Fruit fly (Drosophila melanogaster) whole organism, embryonic: ENCODE data around the gene CG5592.

ENCODE experiments used
- BEAF-32 ChIP-seq: fragments of 200-800 bp; sonication (Bioruptor generic); optimal IDR thresholded peaks from 3 replicates; lab custom pipeline; 2017; ENCODE audit warnings: missing biosample characterization, missing genetic modification characterization, mild to moderate bottlenecking, moderate library complexity, missing genetic modification reagents
- Bteb2 ChIP-seq: fragments of 200-800 bp; sonication (Bioruptor generic); optimal IDR thresholded peaks from 2 replicates; lab custom pipeline; 2016; ENCODE audit warnings: missing biosample characterization, missing genetic modification characterization
- CG10321 ChIP-seq: fragments of 200-800 bp; sonication (Bioruptor generic); IDR thresholded peaks from 2 replicates; pipeline ENCODE4 v1.3.6; 2022; ENCODE audit warnings: missing biosample characterization, missing genetic modification characterization
- CG11695 ChIP-seq: fragments of 200-800 bp; sonication (Bioruptor generic); IDR thresholded peaks from 3 replicates; pipeline ENCODE4 v1.3.6; 2022; ENCODE audit warnings: missing biosample characterization, missing genetic modification characterization
- CG11723 ChIP-seq: fragments of 200-800 bp; sonication (Bioruptor generic); optimal IDR thresholded peaks from 2 replicates; lab custom pipeline; 2017; ENCODE audit warnings: missing biosample characterization, mild to moderate bottlenecking, missing genetic modification characterization
- CG14014 ChIP-seq: fragments of 200-800 bp; sonication (Bioruptor generic); IDR thresholded peaks from 2 replicates; pipeline ENCODE4 v1.3.6; 2022; ENCODE audit warnings: missing biosample characterization, missing genetic modification characterization
- CG14050 ChIP-seq: fragments of 200-800 bp; sonication (Bioruptor generic); IDR thresholded peaks from 3 replicates; pipeline ENCODE4 v1.3.6; 2022; ENCODE audit warnings: missing biosample characterization, missing genetic modification characterization
- CG14965 ChIP-seq: fragments of 200-800 bp; sonication (Bioruptor generic); optimal IDR thresholded peaks from 2 replicates; lab custom pipeline; 2016; ENCODE audit warnings: missing biosample characterization, missing genetic modification characterization, borderline replicate concordance
- CG15269 ChIP-seq: fragments of 200-800 bp; sonication (Bioruptor generic); optimal IDR thresholded peaks from 2 replicates; lab custom pipeline; 2018; ENCODE audit warnings: missing biosample characterization, mild to moderate bottlenecking, missing genetic modification characterization, moderate library complexity
- CG17359 ChIP-seq: fragments of 200-800 bp; sonication (Bioruptor generic); optimal IDR thresholded peaks from 3 replicates; lab custom pipeline; 2018; ENCODE audit warnings: missing biosample characterization, mild to moderate bottlenecking, missing genetic modification characterization, moderate library complexity
- CG2199 ChIP-seq: fragments of 200-800 bp; sonication (Bioruptor generic); IDR thresholded peaks from 3 replicates; pipeline ENCODE4 v1.3.6; 2022; ENCODE audit warnings: missing biosample characterization, missing genetic modification characterization
- CG30020 ChIP-seq: fragments of 200-800 bp; optimal IDR thresholded peaks from 2 replicates; lab custom pipeline; 2019; ENCODE audit warnings: missing biosample characterization, mild to moderate bottlenecking, missing genetic modification characterization, moderate library complexity
- CG31365 ChIP-seq: fragments of 200-800 bp; sonication (Bioruptor generic); optimal IDR thresholded peaks from 2 replicates; lab custom pipeline; 2018; ENCODE audit warnings: missing biosample characterization, mild to moderate bottlenecking, missing genetic modification characterization
- CG3726 ChIP-seq: fragments of 200-800 bp; sonication (Bioruptor generic); IDR thresholded peaks from 3 replicates; pipeline ENCODE4, ENCODE4 v1.3.6; 2022; ENCODE audit warnings: missing biosample characterization, missing genetic modification characterization
- CG43689 ChIP-seq: fragments of 200-800 bp; sonication (Bioruptor generic); IDR thresholded peaks from 2 replicates; pipeline ENCODE4 v1.3.6; 2022; ENCODE audit warnings: missing biosample characterization, missing genetic modification characterization
- CG4617 ChIP-seq: fragments of 200-800 bp; sonication (Bioruptor generic); optimal IDR thresholded peaks from 3 replicates; lab custom pipeline; 2016; ENCODE audit warnings: missing biosample characterization, missing genetic modification characterization, borderline replicate concordance
- CG6765 ChIP-seq: fragments of 200-800 bp; sonication (Bioruptor generic); optimal IDR thresholded peaks from 3 replicates; lab custom pipeline; 2017; ENCODE audit warnings: missing biosample characterization, mild to moderate bottlenecking, missing genetic modification characterization
- CG7987 ChIP-seq: fragments of 200-800 bp; sonication (Bioruptor generic); optimal IDR thresholded peaks from 2 replicates; lab custom pipeline; 2018; ENCODE audit warnings: missing biosample characterization, mild to moderate bottlenecking, missing genetic modification characterization, moderate library complexity
- CG8359 ChIP-seq: fragments of 200-800 bp; sonication (Bioruptor generic); optimal IDR thresholded peaks from 2 replicates; lab custom pipeline; 2017; ENCODE audit warnings: missing biosample characterization, mild to moderate bottlenecking, missing genetic modification characterization, borderline replicate concordance
- CG9437 ChIP-seq: fragments of 200-800 bp; sonication (Bioruptor generic); optimal IDR thresholded peaks from 2 replicates; lab custom pipeline; 2018; ENCODE audit warnings: missing biosample characterization, mild to moderate bottlenecking, missing genetic modification characterization
- CrebB ChIP-seq: fragments of 200-800 bp; sonication (Bioruptor generic); optimal IDR thresholded peaks from 3 replicates; lab custom pipeline; 2018; ENCODE audit warnings: missing biosample characterization, mild to moderate bottlenecking, missing genetic modification characterization
- Dfd ChIP-seq, 2 experiments: fragments of >200 bp; optimal IDR thresholded peaks; 2 replicates each; lab custom pipeline; 2017; ENCODE audit warnings: missing biosample characterization in 2 of 2, missing genetic modification characterization in 2 of 2
- Dip3 ChIP-seq: fragments of 200-800 bp; sonication (Bioruptor generic); optimal IDR thresholded peaks from 3 replicates; lab custom pipeline; 2016; ENCODE audit warnings: missing biosample characterization, missing genetic modification characterization
- Eip74EF ChIP-seq, 2 experiments: fragments of 200-800 bp in 1 of 2; fragments of >200 bp in 1 of 2; sonication (Bioruptor generic) in 1 of 2; optimal IDR thresholded peaks; 2 replicates each; lab custom pipeline; 2017 to 2019; ENCODE audit warnings: missing biosample characterization in 2 of 2, missing genetic modification characterization in 2 of 2, mild to moderate bottlenecking in 1 of 2, moderate library complexity in 1 of 2
- Ets97D ChIP-seq: fragments of 200-800 bp; sonication (Bioruptor generic); optimal IDR thresholded peaks from 3 replicates; lab custom pipeline; 2016; ENCODE audit warnings: missing biosample characterization, missing genetic modification characterization
- HLH4C ChIP-seq: fragments of 200-800 bp; sonication (Bioruptor generic); IDR thresholded peaks from 3 replicates; pipeline ENCODE4 v1.3.6; 2022; ENCODE audit warnings: missing biosample characterization, missing genetic modification characterization; ENCODE audit not compliant: partially characterized antibody
- HLH54F ChIP-seq: fragments of 200-800 bp; sonication (Bioruptor generic); optimal IDR thresholded peaks from 3 replicates; lab custom pipeline; 2016; ENCODE audit warnings: missing biosample characterization, missing genetic modification characterization
- Hr78 ChIP-seq, 2 experiments: fragments of 200-800 bp in 1 of 2; fragments of >200 bp in 1 of 2; sonication (Bioruptor generic) in 1 of 2; optimal IDR thresholded peaks; 2 replicates each; lab custom pipeline; 2017 to 2019; ENCODE audit warnings: missing biosample characterization in 2 of 2, missing genetic modification characterization in 2 of 2, mild to moderate bottlenecking in 1 of 2, moderate library complexity in 1 of 2
- Myb ChIP-seq: fragments of 200-800 bp; sonication (Bioruptor generic); optimal IDR thresholded peaks from 2 replicates; lab custom pipeline; 2016; ENCODE audit warnings: missing biosample characterization, missing genetic modification characterization
- Optix ChIP-seq: fragments of 200-800 bp; sonication (Bioruptor generic); IDR thresholded peaks from 3 replicates; pipeline ENCODE4 v1.3.6; 2022; ENCODE audit warnings: missing biosample characterization, missing genetic modification characterization
- Sox102F ChIP-seq: fragments of 200-800 bp; sonication (Bioruptor generic); optimal IDR thresholded peaks from 2 replicates; lab custom pipeline; 2018; ENCODE audit warnings: missing biosample characterization, mild to moderate bottlenecking, missing genetic modification characterization, moderate library complexity
- Stat92E ChIP-seq, 3 experiments: fragments of >200 bp in 2 of 3; fragments of 200-800 bp in 1 of 3; sonication (Bioruptor generic) in 1 of 3; optimal IDR thresholded peaks; 2 replicates each; lab custom pipeline; 2017 to 2019; ENCODE audit warnings: missing biosample characterization in 3 of 3, missing genetic modification characterization in 3 of 3, mild to moderate bottlenecking in 1 of 3, moderate library complexity in 1 of 3
- Xbp1 ChIP-seq: fragments of 200-800 bp; sonication (Bioruptor generic); optimal IDR thresholded peaks from 3 replicates; lab custom pipeline; 2016; ENCODE audit warnings: missing biosample characterization, mild to moderate bottlenecking, missing genetic modification characterization
- ac ChIP-seq: fragments of 200-800 bp; sonication (Bioruptor generic); optimal IDR thresholded peaks from 3 replicates; lab custom pipeline; 2017; ENCODE audit warnings: missing biosample characterization, mild to moderate bottlenecking, missing genetic modification characterization
- bcd ChIP-seq: fragments of 200-800 bp; sonication (Bioruptor generic); optimal IDR thresholded peaks from 2 replicates; lab custom pipeline; 2017; ENCODE audit warnings: missing biosample characterization, mild to moderate bottlenecking, missing genetic modification characterization
- chn ChIP-seq: fragments of 200-800 bp; sonication (Bioruptor generic); optimal IDR thresholded peaks from 2 replicates; lab custom pipeline; 2016; ENCODE audit warnings: missing biosample characterization, missing genetic modification characterization
- disco-r ChIP-seq: fragments of 200-800 bp; sonication (Bioruptor generic); optimal IDR thresholded peaks from 2 replicates; lab custom pipeline; 2016; ENCODE audit warnings: missing biosample characterization, missing genetic modification characterization
- exex ChIP-seq: fragments of 200-800 bp; sonication (Bioruptor generic); optimal IDR thresholded peaks from 4 replicates; lab custom pipeline; 2018; ENCODE audit warnings: missing biosample characterization, mild to moderate bottlenecking, missing genetic modification characterization, moderate library complexity
- gce ChIP-seq: fragments of 200-800 bp; sonication (Bioruptor generic); IDR thresholded peaks from 3 replicates; pipeline ENCODE4 v1.3.6; 2022; ENCODE audit warnings: missing biosample characterization, missing genetic modification characterization
- knrl ChIP-seq: fragments of 200-800 bp; sonication (Bioruptor generic); IDR thresholded peaks from 3 replicates; pipeline ENCODE4 v1.3.6; 2022; ENCODE audit warnings: missing biosample characterization, missing genetic modification characterization; ENCODE audit not compliant: partially characterized antibody
- mirr ChIP-seq: fragments of 200-800 bp; sonication (Bioruptor generic); optimal IDR thresholded peaks from 3 replicates; lab custom pipeline; 2018; ENCODE audit warnings: missing biosample characterization, mild to moderate bottlenecking, missing genetic modification characterization
- salm ChIP-seq: fragments of 200-800 bp; sonication (Bioruptor generic); optimal IDR thresholded peaks from 2 replicates; lab custom pipeline; 2018; ENCODE audit warnings: missing biosample characterization, mild to moderate bottlenecking, missing genetic modification characterization
- sqz ChIP-seq: fragments of 200-800 bp; sonication (Bioruptor generic); optimal IDR thresholded peaks from 3 replicates; lab custom pipeline; 2018; ENCODE audit warnings: missing biosample characterization, mild to moderate bottlenecking, missing genetic modification characterization
- tap ChIP-seq: fragments of 200-800 bp; optimal IDR thresholded peaks from 3 replicates; lab custom pipeline; 2019; ENCODE audit warnings: missing biosample characterization, mild to moderate bottlenecking, missing genetic modification characterization, moderate library complexity
- tio ChIP-seq: fragments of 200-800 bp; sonication (Bioruptor generic); optimal IDR thresholded peaks from 2 replicates; lab custom pipeline; 2017; ENCODE audit warnings: missing biosample characterization, missing genetic modification characterization, inconsistent platforms
- wek ChIP-seq: fragments of 200-800 bp; sonication (Bioruptor generic); optimal IDR thresholded peaks from 3 replicates; lab custom pipeline; 2018; ENCODE audit warnings: missing biosample characterization, mild to moderate bottlenecking, missing genetic modification characterization, moderate library complexity

The CG5592 gene

DNA sequence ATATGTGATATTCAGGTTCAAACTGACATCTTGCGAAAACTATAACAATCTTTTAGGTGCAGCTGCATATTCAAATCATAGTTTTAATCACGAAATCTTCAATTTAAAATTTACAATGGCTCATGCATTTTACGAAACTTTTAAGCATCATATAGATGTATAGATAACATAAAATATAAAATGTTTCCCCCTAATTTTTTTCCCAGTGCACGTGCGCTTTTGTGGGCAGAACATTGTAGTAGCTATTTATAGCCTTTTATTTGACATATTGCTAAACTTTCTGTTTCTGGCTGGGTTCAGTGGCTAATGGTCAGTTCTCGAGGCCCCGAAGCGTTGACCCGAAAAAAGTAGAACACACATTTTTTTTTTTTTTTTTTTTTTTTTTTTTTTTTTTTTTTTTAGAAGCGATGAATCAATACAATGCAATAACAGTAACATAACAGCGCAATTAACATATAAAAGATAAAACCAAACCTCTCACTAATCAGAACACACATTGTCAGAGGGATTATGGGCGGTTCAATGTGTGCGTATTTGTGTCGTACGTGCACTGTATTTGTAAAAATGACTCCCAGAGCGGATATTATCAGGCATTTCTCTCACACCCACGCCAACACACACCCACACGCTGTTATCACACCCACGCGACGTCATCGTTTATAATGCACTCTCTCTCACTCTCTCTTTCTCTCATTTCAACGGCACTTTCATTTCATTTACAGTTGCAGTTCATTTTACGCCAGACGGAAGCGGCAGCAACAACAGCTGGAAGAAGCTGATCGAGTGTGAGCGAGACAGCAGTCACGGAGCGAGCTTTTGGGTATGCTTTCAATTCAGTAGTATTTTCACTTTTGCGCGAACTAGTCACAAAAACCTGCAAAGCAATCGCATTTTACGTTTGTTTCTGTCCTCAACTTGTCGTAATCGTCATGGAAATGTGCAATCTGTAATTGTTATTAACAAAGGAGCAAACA, 28.9 kb downstream of the CG5592 start (continued):
- TF ChIP-seq CG30020 (no peak), knrl (GFP tag; lab: Robert Waterston, UW) (no peak), CG7987 (GFP tag; lab: Kevin White, UChicago) (peak; percentile 13), gce (GFP tag; lab: Robert Waterston, UW) (peak; percentile 18; the same call in 2 of the 3 replicates), HLH54F (peak; percentile 21), Sox102F (GFP tag; lab: Kevin White, UChicago) (peak; percentile 74), bcd (peak; percentile 34), CG4617 (no peak), chn (GFP tag; lab: Kevin White, UChicago) (peak; percentile 10), BEAF-32 (GFP tag; lab: Kevin White, UChicago) (no peak), CrebB (tag; lab: Kevin White, UChicago) (no peak), salm (tag; lab: Kevin White, UChicago) (peak; percentile 36), Myb (GFP tag; lab: Kevin White, UChicago) (peak; percentile 14), CG2199 (GFP tag; lab: Robert Waterston, UW) (no peak), CG6765 (GFP tag; lab: Kevin White, UChicago) (no peak), Dfd (GFP tag; optimal IDR thresholded peaks at IDR 0.05; lab: Kevin White, UChicago) (no peak), CG8359 (GFP tag; lab: Kevin White, UChicago) (no peak), Eip74EF (GFP tag; optimal IDR thresholded peaks at IDR 0.05; lab: Kevin White, UChicago) (peak in 1 of 2 experiments; percentile 42), CG31365 (tag; lab: Kevin White, UChicago) (no peak), ac (GFP tag; lab: Kevin White, UChicago) (no peak), wek (GFP tag; lab: Kevin White, UChicago) (peak; percentile 16), CG17359 (peak; percentile 77), sqz (GFP tag; lab: Kevin White, UChicago) (no peak), CG3726 (GFP tag; lab: Robert Waterston, UW) (no peak), CG15269 (tag; lab: Kevin White, UChicago) (peak; percentile 62), exex (no peak), CG11695 (peak; percentile 59; the same call in 2 of the 3 replicates), CG11723 (GFP tag; lab: Kevin White, UChicago) (peak; percentile 25), CG14014 (GFP tag; lab: Robert Waterston, UW) (peak; percentile 32; the same call in 1 of the 2 replicates), Ets97D (GFP tag; lab: Kevin White, UChicago) (no peak), tio (no peak), CG10321 (GFP tag; lab: Robert Waterston, UW) (no peak), Optix (GFP tag; lab: Robert Waterston, UW) (peak; percentile 32; the same call in 1 of the 3 replicates), CG14050 (GFP tag; lab: Robert Waterston, UW) (peak; percentile 28; the same call in 2 of the 3 replicates), CG9437 (GFP tag; lab: Kevin White, UChicago) (peak; percentile 54), mirr (GFP tag; lab: Kevin White, UChicago) (no peak), Xbp1 (GFP tag; lab: Kevin White, UChicago) (peak; percentile 57), Stat92E (GFP tag; optimal IDR thresholded peaks at IDR 0.05; lab: Kevin White, UChicago) (no peak), Hr78 (GFP tag; optimal IDR thresholded peaks at IDR 0.05; lab: Kevin White, UChicago) (peak in 1 of 2 experiments; percentile 97), CG43689 (0 out of 2 replicates have a peak, but pooled peaks have one; percentile 30), Dip3 (peak; percentile 11), tap (tag; lab: Kevin White, UChicago) (peak; percentile 6), Bteb2 (GFP tag; lab: Kevin White, UChicago) (peak; percentile 31), disco-r (GFP tag; lab: Kevin White, UChicago) (peak; percentile 20), HLH4C (GFP tag; lab: Robert Waterston, UW) (no peak), CG14965 (GFP tag; lab: Kevin White, UChicago) (no peak)
